Worm (Caenorhabditis elegans) whole organism, L4 larva: ENCODE measurements around the gene F37A4.3.

Source experiments
- T20F7.1 ChIP-seq: fragments of 200-800 bp; sonication (Bioruptor generic); optimal IDR thresholded peaks from 2 replicates; lab custom pipeline; 2018; ENCODE audit warnings: mild to moderate bottlenecking, missing genetic modification characterization, missing compliant biosample characterization
- T26A8.4 ChIP-seq: fragments of 200-800 bp; sonication (Bioruptor generic); IDR thresholded peaks from 2 replicates; pipeline ENCODE4 v1.3.6; 2022; ENCODE audit warnings: missing genetic modification characterization, missing compliant biosample characterization
- Y75B8A.6 ChIP-seq: fragments of 200-800 bp; sonication (Bioruptor generic); IDR thresholded peaks from 2 replicates; pipeline ENCODE4 v1.3.6; 2022; ENCODE audit warnings: missing genetic modification reagents, missing genetic modification characterization, missing compliant biosample characterization
- lsy-2 ChIP-seq, 2 experiments: fragments of 150-350 bp in 1 of 2; sonication (generic microtip) in 1 of 2; optimal IDR thresholded peaks; 2 replicates each; lab custom pipeline; 2014 to 2017; ENCODE audit warnings: missing biosample characterization in 2 of 2, missing genetic modification characterization in 2 of 2
- madf-9 ChIP-seq: fragments of 200-800 bp; sonication (Bioruptor generic); conservative IDR thresholded peaks from 2 replicates; pipeline ENCODE4 v1.3.6; 2022; ENCODE audit warnings: missing genetic modification reagents, missing genetic modification characterization, missing compliant biosample characterization
- mdl-1 ChIP-seq, 2 experiments: fragments of 150-350 bp in 1 of 2; sonication (generic microtip) in 1 of 2; optimal IDR thresholded peaks; 2 replicates each; lab custom pipeline; 2014 to 2017; ENCODE audit warnings: missing biosample characterization in 2 of 2, missing genetic modification characterization in 2 of 2
- mes-2 ChIP-seq: sonication (generic microtip); optimal IDR thresholded peaks from 2 replicates; lab custom pipeline; 2016; ENCODE audit warnings: missing genotype, mild to moderate bottlenecking, missing genetic modification characterization, missing compliant biosample characterization; ENCODE audit not compliant: poor library complexity, severe bottlenecking
- nhr-25 ChIP-seq: sonication (generic microtip); optimal IDR thresholded peaks from 2 replicates; lab custom pipeline; 2017; ENCODE audit warnings: missing genetic modification characterization, mild to moderate bottlenecking, missing compliant biosample characterization, antibody characterized with exemption, moderate library complexity, borderline replicate concordance; ENCODE audit not compliant: insufficient read depth
- nhr-28 ChIP-seq: fragments of 150-350 bp; optimal IDR thresholded peaks from 2 replicates; lab custom pipeline; 2014; ENCODE audit warnings: missing biosample characterization, missing genetic modification characterization
- nhr-48 ChIP-seq: sonication (generic microtip); optimal IDR thresholded peaks from 2 replicates; lab custom pipeline; 2016; ENCODE audit warnings: mild to moderate bottlenecking, missing genetic modification characterization, missing compliant biosample characterization
- pqm-1 ChIP-seq: sonication (generic microtip); optimal IDR thresholded peaks from 2 replicates; lab custom pipeline; 2017; ENCODE audit warnings: missing biosample characterization, missing genetic modification characterization
- skn-1 ChIP-seq: fragments of 150-350 bp; optimal IDR thresholded peaks from 2 replicates; lab custom pipeline; 2014; ENCODE audit warnings: missing biosample characterization, missing genetic modification characterization
- unc-62 ChIP-seq, 3 experiments: fragments of 150-350 bp in 1 of 3; sonication (generic microtip); optimal IDR thresholded peaks in 2 of 3; peaks in 1 of 3; 1 replicate in 1 of 3; 2 replicates in 2 of 3; lab custom pipeline; 2014 to 2017; ENCODE audit warnings: missing biosample characterization in 3 of 3, missing genetic modification characterization in 3 of 3, missing genetic modification reagents in 3 of 3, missing genotype in 1 of 3
- vab-7 ChIP-seq: fragments of 200-800 bp; sonication (Bioruptor generic); IDR thresholded peaks from 2 replicates; pipeline ENCODE4 v1.3.6; 2022; ENCODE audit warnings: missing genetic modification reagents, missing genetic modification characterization, missing compliant biosample characterization

DNA sequence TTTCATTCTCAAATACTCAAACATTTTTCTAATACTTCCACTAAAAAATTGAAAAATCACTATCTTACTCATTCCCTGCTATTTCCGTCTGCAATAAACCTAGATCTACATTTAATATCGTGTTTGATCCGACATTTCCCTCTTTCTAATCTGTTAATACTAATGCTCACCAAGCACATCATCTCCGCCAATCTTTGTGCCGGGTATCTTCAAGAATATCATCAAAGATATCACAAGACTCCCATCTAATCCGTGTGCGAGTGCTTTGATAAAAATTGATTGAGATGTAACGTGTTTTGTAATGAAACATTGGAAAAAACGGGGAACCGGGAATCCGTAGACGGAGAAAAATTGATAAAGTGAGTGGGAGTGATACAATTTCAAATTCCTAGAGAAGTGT, 39.0 kb upstream of the F37A4.3 start:
- TF ChIP-seq unc-62 (GFP tag; optimal IDR thresholded peaks at IDR 0.05 in 1 of 2; lab: Kevin White, UChicago) (no peak), unc-62 (tag; optimal IDR thresholded peaks at IDR 0.05; lab: Kevin White, UChicago) (no peak), skn-1 (tag; lab: Kevin White, UChicago) (no peak), pqm-1 (tag; lab: Kevin White, UChicago) (no peak), nhr-25 (tag; lab: Kevin White, UChicago) (no peak), T20F7.1 (GFP tag; lab: Kevin White, UChicago) (no peak), madf-9 (GFP tag; lab: Robert Waterston, UW) (no peak), nhr-28 (tag; lab: Kevin White, UChicago) (no peak), mdl-1 (tag; optimal IDR thresholded peaks at IDR 0.05; lab: Kevin White, UChicago) (no peak), nhr-48 (tag; lab: Kevin White, UChicago) (no peak), vab-7 (GFP tag; lab: Robert Waterston, UW) (no peak), mes-2 (no peak), lsy-2 (tag; optimal IDR thresholded peaks at IDR 0.05; lab: Kevin White, UChicago) (no peak), Y75B8A.6 (GFP tag; lab: Robert Waterston, UW) (no peak), T26A8.4 (no peak)
